Worm (Caenorhabditis elegans): Measurements from ENCODE around the gene tbx-31.

ce11 chrX:1674056-1674455 is at the start of gene tbx-31:
- TF ChIP-seq nhr-90 (tag; optimal IDR thresholded peaks at IDR 0.05; ENCODE audit: poor library complexity) (no peak), egl-27 (tag; optimal IDR thresholded peaks at IDR 0.05) (no peak), blmp-1 (tag; optimal IDR thresholded peaks at IDR 0.05) (no peak), ceh-90 (tag; optimal IDR thresholded peaks at IDR 0.05) (no peak), alr-1 (tag; optimal IDR thresholded peaks at IDR 0.05; ENCODE audit: borderline replicate concordance) (no peak), pqm-1 (tag; optimal IDR thresholded peaks at IDR 0.05) (no peak), skn-1 (tag; optimal IDR thresholded peaks at IDR 0.05) (no peak), ceh-63 (GFP tag; optimal IDR thresholded peaks at IDR 0.05) (no peak), nhr-76 (tag; optimal IDR thresholded peaks at IDR 0.05) (no peak), mab-9 (GFP tag; IDR thresholded peaks at IDR 0.05) (no peak), ceh-82 (tag; optimal IDR thresholded peaks at IDR 0.05) (no peak), elt-2 (tag; optimal IDR thresholded peaks at IDR 0.05) (no peak)
